Worm (Caenorhabditis elegans) whole organism, midembryonic: ENCODE results near the gene lbp-9.

Experiments used
- T22C8.4 ChIP-seq: fragments of 200-800 bp; sonication (Bioruptor generic); IDR thresholded peaks from 2 replicates; pipeline ENCODE4 v1.3.6; 2022; ENCODE audit warnings: missing genetic modification characterization, missing compliant biosample characterization
- cog-1 ChIP-seq: sonication (generic microtip); optimal IDR thresholded peaks from 2 replicates; lab custom pipeline; 2016; ENCODE audit warnings: missing genetic modification characterization, missing compliant biosample characterization
- flt-1 ChIP-seq: fragments of 200-800 bp; sonication (Bioruptor generic); IDR thresholded peaks from 2 replicates; pipeline ENCODE4 v1.3.6; 2022; ENCODE audit warnings: missing genetic modification characterization, missing compliant biosample characterization
- med-1 ChIP-seq: sonication (generic microtip); optimal IDR thresholded peaks from 2 replicates; lab custom pipeline; 2017; ENCODE audit warnings: missing genetic modification characterization, mild to moderate bottlenecking, missing compliant biosample characterization, antibody characterized with exemption, missing genetic modification reagents; ENCODE audit not compliant: insufficient read depth
- ref-1 ChIP-seq: fragments of 200-800 bp; sonication (Bioruptor generic); conservative IDR thresholded peaks from 2 replicates; pipeline ENCODE4 v1.3.6; 2022; ENCODE audit warnings: missing genetic modification reagents, missing genetic modification characterization, missing compliant biosample characterization
- tab-1 ChIP-seq: fragments of 200-800 bp; sonication (Bioruptor generic); IDR thresholded peaks from 2 replicates; pipeline ENCODE4 v1.3.6; 2022; ENCODE audit warnings: missing genetic modification characterization, missing compliant biosample characterization
- ztf-23 ChIP-seq: fragments of 200-800 bp; sonication (Bioruptor generic); IDR thresholded peaks from 2 replicates; pipeline ENCODE4 v1.3.6; 2022; ENCODE audit warnings: missing genetic modification reagents, missing genetic modification characterization, missing compliant biosample characterization
- ztf-29 ChIP-seq: fragments of 200-800 bp; sonication (Bioruptor generic); IDR thresholded peaks from 2 replicates; pipeline ENCODE4 v1.3.6; 2022; ENCODE audit warnings: missing genetic modification reagents, missing genetic modification characterization, missing compliant biosample characterization

DNA sequence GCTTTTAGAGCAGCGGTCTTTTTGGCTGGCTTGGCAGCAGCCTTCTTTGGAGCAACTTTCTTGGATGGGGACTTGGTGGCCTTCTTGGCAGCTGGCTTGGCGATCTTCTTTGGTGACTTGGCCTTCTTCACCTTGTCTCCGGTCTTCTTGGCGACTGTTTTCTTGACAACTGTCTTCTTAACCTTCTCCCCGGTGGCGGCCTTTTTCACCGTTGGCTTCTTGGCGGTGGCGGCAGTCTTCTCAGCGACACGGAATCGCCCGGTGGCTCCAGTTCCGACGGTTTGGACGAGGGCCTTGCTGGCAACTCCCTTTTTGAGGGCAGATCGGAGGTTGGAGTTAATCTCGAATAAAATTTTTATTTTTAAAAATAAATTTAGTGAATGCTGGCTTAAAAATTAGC is 37.6 kb upstream of the lbp-9 start:
- TF ChIP-seq ztf-23 (GFP tag; lab: Robert Waterston, UW) (no peak), cog-1 (tag; lab: Kevin White, UChicago) (no peak), med-1 (no peak), ref-1 (GFP tag; lab: Robert Waterston, UW) (no peak), tab-1 (GFP tag; lab: Robert Waterston, UW) (no peak), flt-1 (GFP tag; lab: Robert Waterston, UW) (no peak), ztf-29 (no peak), T22C8.4 (no peak)
